Fruit fly (Drosophila melanogaster) ovary, adult (tissue): ENCODE data around the gene Ror.

Experiments
- CG17801 ChIP-seq: fragments of 200-800 bp; optimal IDR thresholded peaks from 2 replicates; lab custom pipeline; 2019; ENCODE audit warnings: missing biosample characterization, mild to moderate bottlenecking, missing genetic modification characterization, moderate library complexity; ENCODE audit not compliant: partially characterized antibody

The Ror gene

DNA sequence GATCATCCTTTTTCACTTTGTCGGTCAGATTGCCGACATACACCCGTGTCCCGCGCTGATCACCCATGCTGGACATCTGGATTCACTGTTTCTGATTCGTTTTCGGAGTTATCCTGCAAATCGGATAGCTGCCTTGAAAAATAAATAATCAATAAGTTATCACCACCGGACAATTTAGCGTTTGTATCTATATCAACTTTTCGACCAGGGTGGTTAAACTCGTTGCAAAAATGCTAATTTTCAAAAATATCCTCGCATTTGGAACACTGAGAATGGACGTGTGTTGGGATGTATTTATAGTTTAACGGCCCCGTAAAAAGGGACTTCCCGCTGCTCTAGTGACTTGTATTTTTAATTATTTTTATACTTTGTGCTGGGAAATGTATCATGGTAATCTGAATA, 11.7 kb downstream of the Ror start, which contains the start of gene Rsf1:
Gene Rsf1, minus strand, starts transcription at position 212 of the 402 bp plus-strand sequence.
- no peak for TF ChIP-seq CG17801 (GFP tag; lab: Kevin White, UChicago)

DNA sequence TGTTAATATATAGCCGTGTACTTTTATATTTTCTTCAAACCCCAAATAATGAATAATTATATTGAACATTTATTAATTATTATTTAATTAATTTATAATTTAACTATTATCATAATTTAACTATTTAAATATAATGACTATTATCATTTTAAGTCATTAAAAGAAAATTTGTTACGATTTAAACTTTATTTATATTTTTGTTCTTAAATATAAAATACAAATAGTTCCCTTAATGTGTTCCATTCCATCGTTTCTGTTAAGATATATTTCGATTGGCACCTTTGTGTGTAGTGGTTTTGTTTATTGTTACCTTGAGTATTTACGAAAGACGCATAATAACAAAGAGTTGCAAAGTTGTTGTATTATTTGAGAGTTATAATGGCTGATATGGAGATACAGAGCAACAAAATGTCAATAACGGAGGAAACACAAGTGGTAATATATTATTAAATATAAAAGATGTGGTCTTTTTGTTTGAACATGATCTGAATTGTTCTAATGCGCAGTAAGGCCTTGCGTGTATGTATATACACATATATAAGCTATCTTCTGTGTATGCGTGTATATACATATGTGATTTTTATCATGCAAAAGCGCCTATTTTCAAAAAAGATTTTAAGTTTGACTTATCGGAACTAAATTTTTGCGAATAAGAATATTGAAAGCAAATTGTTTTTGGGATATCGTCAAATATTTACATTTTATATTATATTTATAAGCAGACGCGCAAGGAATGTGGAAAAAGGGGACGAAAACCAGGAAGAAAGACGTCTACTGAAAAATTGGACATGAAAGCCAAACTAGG, 12.4 kb downstream of the Ror start, which contains the start of gene REPTOR-BP:
Gene REPTOR-BP, plus strand, starts transcription at position 296 of the 805 bp plus-strand sequence.
- TF ChIP-seq CG17801 (GFP tag; lab: Kevin White, UChicago): no peak

- TF ChIP-seq CG17801 (GFP tag; lab: Kevin White, UChicago): peak; percentile 21
Observed at dm6 chr2L:10265129-10265528, 13.5 kb downstream of the Ror start, which contains the start of gene Mob3. Mob3 (plus strand) TSS chr2L:10265336.

DNA sequence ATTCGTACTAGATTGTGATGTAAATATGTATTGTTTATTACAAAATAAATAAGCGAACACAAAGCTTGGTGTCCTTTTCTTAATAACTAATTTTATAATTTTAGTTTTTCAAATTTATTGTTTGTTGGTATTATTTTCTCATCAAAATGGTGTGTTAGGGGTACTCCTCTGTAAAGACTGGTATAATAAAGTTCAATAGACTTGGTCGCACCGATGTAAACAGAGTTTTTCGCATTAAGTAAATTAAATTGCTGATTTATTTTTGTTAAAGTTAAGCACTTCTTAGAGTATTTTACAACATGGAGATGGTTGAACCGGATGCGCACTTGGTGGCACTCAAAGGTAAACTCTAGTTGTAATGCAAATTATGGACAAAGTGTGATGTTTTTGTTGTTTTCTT, 14.9 kb downstream of the Ror start, which contains the start of gene CG4953:
Gene CG4953, plus strand, starts transcription at position 193 of the 400 bp plus-strand sequence.
- TF ChIP-seq CG17801 (GFP tag; lab: Kevin White, UChicago): no peak

- no peak for TF ChIP-seq CG17801 (GFP tag; lab: Kevin White, UChicago)
Observed at dm6 chr2L:10268688-10269087, 17.0 kb downstream of the Ror start, which contains the start of gene CG4957. CG4957 (plus strand) TSS chr2L:10268872.

dm6 chr2L:10269854-10270253, 18.2 kb downstream of the Ror start, which contains the start of gene Mulk:
Mulk (plus strand) TSS chr2L:10270051.
- no peak for TF ChIP-seq CG17801 (GFP tag; lab: Kevin White, UChicago)

DNA sequence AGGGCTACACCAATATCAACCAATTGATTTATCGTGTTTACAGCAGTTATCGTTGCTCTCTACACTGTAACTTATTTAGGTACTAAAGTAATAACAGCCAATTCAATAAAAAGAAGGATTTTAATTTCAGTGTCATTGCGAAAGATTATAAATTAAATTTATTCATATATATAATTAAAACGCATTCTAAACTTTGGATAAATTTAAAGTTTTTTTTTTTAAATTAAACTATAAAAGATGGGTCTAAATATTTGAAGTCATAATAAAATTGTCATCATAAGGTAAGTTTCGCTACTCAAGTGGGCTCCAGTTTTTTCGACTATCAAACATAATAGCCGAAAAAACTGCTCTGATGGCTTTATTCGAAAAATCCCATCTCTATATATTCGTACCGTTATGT, 20.6 kb downstream of the Ror start, which contains the start of gene trk:
Gene trk, minus strand, starts transcription at position 101 of the 400 bp plus-strand sequence.
- peak; percentile 34 for TF ChIP-seq CG17801 (GFP tag; lab: Kevin White, UChicago)

DNA sequence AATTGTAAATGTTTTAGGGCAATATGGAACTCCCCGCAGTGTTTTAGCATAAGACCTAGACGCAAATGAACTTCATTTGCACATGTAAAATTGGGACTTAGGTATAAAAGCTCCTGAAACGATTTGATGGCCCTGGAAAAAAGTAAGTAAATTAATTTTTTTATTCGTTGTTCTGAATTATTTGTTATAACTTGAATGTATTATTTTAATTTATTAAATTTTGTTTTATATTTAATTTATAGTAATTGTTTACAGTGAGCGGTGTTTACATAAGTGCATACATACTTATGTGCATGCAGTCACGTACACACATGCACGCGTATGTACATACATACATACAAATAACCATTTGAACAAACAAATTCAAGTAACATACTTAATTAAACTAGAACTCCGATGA, 24.8 kb downstream of the Ror start:
- peak; percentile 79 for TF ChIP-seq CG17801 (GFP tag; lab: Kevin White, UChicago)

dm6 chr2L:10276846-10277245, 25.2 kb downstream of the Ror start:
- TF ChIP-seq CG17801 (GFP tag; lab: Kevin White, UChicago): no peak

DNA sequence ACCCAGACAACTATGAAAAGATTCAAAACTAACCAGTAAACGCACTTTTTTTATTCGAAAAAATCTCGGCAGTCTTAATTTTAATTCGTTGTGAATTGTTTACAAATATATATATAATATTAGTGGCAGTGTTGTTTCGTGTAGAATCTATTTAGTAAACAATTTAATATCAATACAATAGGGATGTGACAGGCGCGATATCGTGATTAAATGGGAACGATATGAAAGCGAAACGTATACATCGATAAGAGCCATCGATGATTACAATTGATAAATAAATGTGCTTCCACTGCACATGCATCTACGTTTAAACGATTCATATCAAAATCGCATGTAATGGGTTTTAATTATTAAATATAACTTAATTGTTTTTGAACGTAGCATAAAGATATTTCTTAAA, 25.7 kb downstream of the Ror start:
- TF ChIP-seq CG17801 (GFP tag; lab: Kevin White, UChicago): peak; percentile 37

- peak; percentile 26 for TF ChIP-seq CG17801 (GFP tag; lab: Kevin White, UChicago)
Observed at dm6 chr2L:10278658-10279057, 27.0 kb downstream of the Ror start, which contains the start of gene Utx. Utx (minus strand) TSS chr2L:10278811.

DNA sequence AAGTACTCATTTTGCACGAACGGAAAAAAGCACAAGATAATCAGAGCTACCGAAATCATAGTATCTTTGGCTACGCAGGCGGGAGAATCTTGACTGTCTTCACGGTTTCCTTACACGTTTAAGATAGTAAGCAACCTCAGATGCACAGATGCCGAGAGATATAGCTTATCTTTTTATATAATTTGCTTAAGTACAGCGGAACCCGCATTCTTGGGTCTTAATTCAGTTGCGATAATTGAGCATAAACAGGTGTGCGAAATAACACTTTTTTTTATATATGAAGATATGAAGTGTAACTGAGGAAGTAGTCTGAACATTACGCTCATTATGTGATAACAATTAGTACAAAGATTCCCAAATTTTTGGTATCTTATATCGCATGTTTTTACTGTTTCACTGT, 29.1 kb downstream of the Ror start, which contains the start of gene CG34043:
Gene CG34043, minus strand, starts transcription at position 101 of the 400 bp plus-strand sequence.
- TF ChIP-seq CG17801 (GFP tag; lab: Kevin White, UChicago): no peak

- no peak for TF ChIP-seq CG17801 (GFP tag; lab: Kevin White, UChicago)
Observed at dm6 chr2L:10291276-10291675, 39.6 kb downstream of the Ror start.

DNA sequence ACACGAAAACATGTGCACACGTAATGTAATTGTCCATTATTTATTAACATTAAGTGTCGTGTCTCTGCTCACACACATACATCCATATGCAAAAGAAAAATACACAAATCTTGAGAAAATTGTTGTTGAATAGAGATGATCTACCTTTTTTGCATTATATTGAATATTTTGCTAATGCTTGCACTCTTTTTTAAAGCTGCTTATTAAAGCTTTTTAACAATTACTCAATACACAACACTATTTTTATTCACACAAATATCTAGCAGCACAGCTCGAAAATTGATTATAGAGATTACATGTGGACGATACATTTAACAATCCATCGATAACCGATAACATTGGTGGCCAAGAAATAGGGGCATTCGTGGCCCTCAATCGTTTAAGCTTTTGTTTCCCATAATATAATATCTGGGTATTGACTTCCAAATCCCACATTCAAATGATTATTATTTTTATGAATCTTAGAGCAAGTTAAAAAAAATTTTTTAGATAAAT, 40.5 kb downstream of the Ror start, which contains the start of gene Ufd4:
Gene Ufd4, minus strand, starts transcription at position 300 of the 495 bp plus-strand sequence.
- peak; percentile 65 for TF ChIP-seq CG17801 (GFP tag; lab: Kevin White, UChicago)
